Worm (Caenorhabditis elegans) whole organism, L1 larva: Measurements from ENCODE around the gene sri-73.

ENCODE experiments used
- ceh-82 ChIP-seq, 3 experiments: fragments of 150-350 bp in 1 of 3; sonication (generic microtip) in 2 of 3; optimal IDR thresholded peaks; 2 replicates each; lab custom pipeline; 2014 to 2017; ENCODE audit warnings: missing biosample characterization in 3 of 3, missing genetic modification characterization in 3 of 3
- isw-1 ChIP-seq: fragments of 200-800 bp; sonication (Bioruptor generic); IDR thresholded peaks from 2 replicates; pipeline ENCODE4 v1.3.6; 2022; ENCODE audit warnings: missing genetic modification characterization, missing compliant biosample characterization
- jun-1 ChIP-seq: fragments of 150-350 bp; optimal IDR thresholded peaks from 2 replicates; lab custom pipeline; 2014; ENCODE audit warnings: missing biosample characterization, missing genetic modification reagents, missing genetic modification characterization
- lin-13 ChIP-seq: fragments of 150-350 bp; optimal IDR thresholded peaks from 2 replicates; lab custom pipeline; 2014; ENCODE audit warnings: missing biosample characterization, missing genetic modification reagents, missing genetic modification characterization
- mep-1 ChIP-seq: fragments of 150-350 bp; optimal IDR thresholded peaks from 2 replicates; lab custom pipeline; 2014; ENCODE audit warnings: missing biosample characterization, missing genetic modification characterization
- unc-130 ChIP-seq: fragments of 150-350 bp; optimal IDR thresholded peaks from 2 replicates; lab custom pipeline; 2017; ENCODE audit warnings: missing biosample characterization, missing genetic modification characterization, inconsistent platforms

DNA sequence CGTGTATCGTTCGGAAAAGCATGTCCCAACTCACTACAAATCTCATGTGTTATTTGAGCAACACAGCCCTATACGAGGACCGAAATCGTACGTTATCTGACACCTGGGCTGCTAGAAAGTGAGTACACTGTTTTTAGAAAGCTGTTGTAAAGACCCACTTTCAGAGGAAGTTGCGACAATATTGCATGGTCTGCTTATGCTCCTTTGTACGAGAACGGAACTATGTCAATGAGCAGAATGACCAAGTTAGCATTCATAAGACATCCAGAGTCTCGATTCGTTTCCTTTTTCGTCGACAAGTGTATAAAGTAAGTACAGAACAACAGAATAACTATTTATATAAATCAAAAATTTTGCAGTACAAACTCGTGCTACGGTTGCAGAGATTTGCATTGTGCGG lies 11.0 kb upstream of the sri-73 start:
- TF ChIP-seq unc-130 = no peak
- no peak for TF ChIP-seq lin-13
- TF ChIP-seq mep-1 (tag; lab: Kevin White, UChicago) = no peak
- no peak for TF ChIP-seq jun-1 (tag; lab: Kevin White, UChicago)
- no peak for TF ChIP-seq ceh-82 (tag; optimal IDR thresholded peaks at IDR 0.05; lab: Kevin White, UChicago)
- no peak for TF ChIP-seq isw-1
